Worm (Caenorhabditis elegans) whole organism, early embryonic: Measurements from ENCODE around the gene Y62E10A.20.

Experiments used
- F13C5.2 ChIP-seq: sonication (generic microtip); optimal IDR thresholded peaks from 2 replicates; lab custom pipeline; 2017; ENCODE audit warnings: mild to moderate bottlenecking, missing genetic modification characterization, inconsistent platforms, missing compliant biosample characterization
- aly-1 ChIP-seq: sonication (generic microtip); optimal IDR thresholded peaks from 2 replicates; lab custom pipeline; 2016; ENCODE audit warnings: missing genetic modification characterization, missing compliant biosample characterization
- ama-1 ChIP-seq: fragments of 150-350 bp; optimal IDR thresholded peaks from 2 replicates; lab custom pipeline; 2014
- ceh-13 ChIP-seq: fragments of 200-800 bp; sonication (Bioruptor generic); optimal IDR thresholded peaks from 2 replicates; lab custom pipeline; 2018; ENCODE audit warnings: mild to moderate bottlenecking, missing genetic modification characterization, missing compliant biosample characterization
- ets-7 ChIP-seq: sonication (generic microtip); optimal IDR thresholded peaks from 2 replicates; lab custom pipeline; 2016; ENCODE audit warnings: missing genotype, missing genetic modification characterization, missing compliant biosample characterization
- flt-1 ChIP-seq: fragments of 200-800 bp; sonication (Bioruptor generic); IDR thresholded peaks from 2 replicates; pipeline ENCODE4 v1.3.6; 2022; ENCODE audit warnings: missing genetic modification characterization, missing compliant biosample characterization
- hmg-4 ChIP-seq: fragments of 200-800 bp; sonication (Bioruptor generic); optimal IDR thresholded peaks from 2 replicates; lab custom pipeline; 2018; ENCODE audit warnings: mild to moderate bottlenecking, missing genetic modification characterization, missing compliant biosample characterization
- hnd-1 ChIP-seq: sonication (generic microtip); optimal IDR thresholded peaks from 2 replicates; lab custom pipeline; 2016; ENCODE audit warnings: missing genetic modification characterization, missing compliant biosample characterization
- sea-1 ChIP-seq: fragments of 200-800 bp; sonication (Bioruptor generic); conservative IDR thresholded peaks from 2 replicates; pipeline ENCODE4 v1.3.6; 2022; ENCODE audit warnings: missing genetic modification characterization, missing compliant biosample characterization
- tbx-11 ChIP-seq: fragments of 200-800 bp; sonication (Bioruptor generic); IDR thresholded peaks from 2 replicates; pipeline ENCODE4 v1.3.6; 2022; ENCODE audit warnings: missing genetic modification characterization, missing compliant biosample characterization
- tbx-37 ChIP-seq: fragments of 200-800 bp; sonication (Bioruptor generic); conservative IDR thresholded peaks from 2 replicates; pipeline ENCODE4 v1.3.6; 2022; ENCODE audit warnings: missing genetic modification reagents, missing genetic modification characterization, missing compliant biosample characterization
- tra-4 ChIP-seq: sonication (generic microtip); optimal IDR thresholded peaks from 2 replicates; lab custom pipeline; 2017; ENCODE audit warnings: missing genetic modification characterization, missing compliant biosample characterization

ce11 chrIV:13400456-13401364, 14.8 kb upstream of the Y62E10A.20 start, which contains the start of the genes memi-2 and cyp-31A5:
- TF ChIP-seq aly-1 (tag; lab: Kevin White, UChicago), result no peak
- TF ChIP-seq tra-4 (tag; lab: Kevin White, UChicago), result no peak
- TF ChIP-seq hmg-4 (GFP tag; lab: Kevin White, UChicago), result no peak
- no peak for TF ChIP-seq ama-1 (lab: Kevin White, UChicago)
- TF ChIP-seq hnd-1 (tag; lab: Kevin White, UChicago), result no peak
- no peak for TF ChIP-seq tbx-37 (GFP tag; lab: Robert Waterston, UW)
- no peak for TF ChIP-seq flt-1 (GFP tag; lab: Robert Waterston, UW)
- no peak for TF ChIP-seq ets-7 (tag; lab: Kevin White, UChicago)
- no peak for TF ChIP-seq F13C5.2
- no peak for TF ChIP-seq sea-1
- no peak for TF ChIP-seq tbx-11 (GFP tag; lab: Robert Waterston, UW)
- TF ChIP-seq ceh-13 (GFP tag; lab: Kevin White, UChicago), result no peak
